Worm (Caenorhabditis elegans) whole organism, midembryonic: ENCODE measurements around the gene ckb-4.

Experiments
- klf-2 ChIP-seq: fragments of 200-800 bp; sonication (Bioruptor generic); conservative IDR thresholded peaks from 2 replicates; pipeline ENCODE4 v1.3.6; 2022; ENCODE audit warnings: missing genetic modification reagents, missing genetic modification characterization, missing compliant biosample characterization
- med-1 ChIP-seq: sonication (generic microtip); optimal IDR thresholded peaks from 2 replicates; lab custom pipeline; 2017; ENCODE audit warnings: missing genetic modification characterization, mild to moderate bottlenecking, missing compliant biosample characterization, antibody characterized with exemption, missing genetic modification reagents; ENCODE audit not compliant: insufficient read depth
- tab-1 ChIP-seq: fragments of 200-800 bp; sonication (Bioruptor generic); IDR thresholded peaks from 2 replicates; pipeline ENCODE4 v1.3.6; 2022; ENCODE audit warnings: missing genetic modification characterization, missing compliant biosample characterization
- ztf-23 ChIP-seq: fragments of 200-800 bp; sonication (Bioruptor generic); IDR thresholded peaks from 2 replicates; pipeline ENCODE4 v1.3.6; 2022; ENCODE audit warnings: missing genetic modification reagents, missing genetic modification characterization, missing compliant biosample characterization

- TF ChIP-seq ztf-23 (GFP tag; lab: Robert Waterston, UW) (no peak), tab-1 (no peak), med-1 (GFP tag; lab: Kevin White, UChicago) (no peak), klf-2 (GFP tag; lab: Robert Waterston, UW) (no peak)
Measured at ce11 chrV:2139918-2140317, 30.7 kb upstream of the ckb-4 start, which contains the start of gene F22F7.7.
